Fruit fly (Drosophila melanogaster) whole organism, embryonic: ENCODE results near the gene CG12081.

Experiments used
- ATbp ChIP-seq: fragments of 200-800 bp; sonication (Bioruptor generic); optimal IDR thresholded peaks from 2 replicates; lab custom pipeline; 2017; ENCODE audit warnings: missing biosample characterization, mild to moderate bottlenecking, missing genetic modification characterization, missing genetic modification reagents
- Aef1 ChIP-seq: fragments of 200-800 bp; sonication (Bioruptor generic); IDR thresholded peaks from 3 replicates; pipeline ENCODE4 v1.3.6; 2022; ENCODE audit warnings: missing biosample characterization, missing genetic modification characterization
- Atf-2 ChIP-seq: fragments of 200-800 bp; sonication (Bioruptor generic); optimal IDR thresholded peaks from 2 replicates; lab custom pipeline; 2016; ENCODE audit warnings: missing biosample characterization, missing genetic modification characterization
- Awh ChIP-seq: fragments of 200-800 bp; sonication (Bioruptor generic); IDR thresholded peaks from 2 replicates; pipeline ENCODE4, ENCODE4 v1.3.6; 2022; ENCODE audit warnings: missing biosample characterization, missing genetic modification characterization
- B-H1 ChIP-seq: fragments of 200-800 bp; sonication (Bioruptor generic); IDR thresholded peaks from 3 replicates; pipeline ENCODE4 v1.3.6; 2022; ENCODE audit warnings: missing biosample characterization, missing genetic modification characterization
- Bgb ChIP-seq: fragments of 200-800 bp; sonication (Bioruptor generic); IDR thresholded peaks from 2 replicates; pipeline ENCODE4 v1.3.6; 2022; ENCODE audit warnings: missing biosample characterization, missing genetic modification characterization; ENCODE audit not compliant: partially characterized antibody
- CG10209 ChIP-seq: fragments of 200-800 bp; sonication (Bioruptor generic); optimal IDR thresholded peaks from 3 replicates; lab custom pipeline; 2017; ENCODE audit warnings: missing biosample characterization, mild to moderate bottlenecking, missing genetic modification characterization, missing genetic modification reagents
- CG10543 ChIP-seq: fragments of 200-800 bp; sonication (Bioruptor generic); optimal IDR thresholded peaks from 3 replicates; lab custom pipeline; 2017; ENCODE audit warnings: missing biosample characterization, mild to moderate bottlenecking, missing genetic modification characterization, moderate library complexity
- CG10654 ChIP-seq: fragments of 200-800 bp; sonication (Bioruptor generic); optimal IDR thresholded peaks from 2 replicates; lab custom pipeline; 2016; ENCODE audit warnings: missing biosample characterization, missing genetic modification characterization
- CG11093 ChIP-seq: fragments of 200-800 bp; sonication (Bioruptor generic); IDR thresholded peaks from 3 replicates; pipeline ENCODE4 v1.3.6; 2022; ENCODE audit warnings: missing biosample characterization, missing genetic modification characterization
- CG11504 ChIP-seq: fragments of 200-800 bp; sonication (Bioruptor generic); optimal IDR thresholded peaks from 3 replicates; lab custom pipeline; 2019; ENCODE audit warnings: missing biosample characterization, mild to moderate bottlenecking, missing genetic modification characterization, moderate library complexity
- CG12942 ChIP-seq: fragments of 200-800 bp; sonication (Bioruptor generic); optimal IDR thresholded peaks from 3 replicates; lab custom pipeline; 2016; ENCODE audit warnings: missing biosample characterization, missing genetic modification characterization
- CG1603 ChIP-seq: fragments of 200-800 bp; sonication (Bioruptor generic); optimal IDR thresholded peaks from 2 replicates; lab custom pipeline; 2019; ENCODE audit warnings: missing biosample characterization, mild to moderate bottlenecking, missing genetic modification characterization, moderate library complexity
- CG16815 ChIP-seq: fragments of 200-800 bp; sonication (Bioruptor generic); optimal IDR thresholded peaks from 3 replicates; lab custom pipeline; 2017; ENCODE audit warnings: missing biosample characterization, mild to moderate bottlenecking, missing genetic modification characterization
- CG17186 ChIP-seq: fragments of 200-800 bp; sonication (Bioruptor generic); optimal IDR thresholded peaks from 3 replicates; lab custom pipeline; 2017; ENCODE audit warnings: missing biosample characterization, missing genetic modification reagents, missing genetic modification characterization
- CG17385 ChIP-seq: fragments of 200-800 bp; sonication (Bioruptor generic); optimal IDR thresholded peaks from 3 replicates; lab custom pipeline; 2018; ENCODE audit warnings: missing biosample characterization, mild to moderate bottlenecking, missing genetic modification characterization
- CG18011 ChIP-seq: fragments of 200-800 bp; sonication (Bioruptor generic); optimal IDR thresholded peaks from 2 replicates; lab custom pipeline; 2017; ENCODE audit warnings: missing biosample characterization, missing genetic modification characterization, mild to moderate bottlenecking, moderate library complexity, missing genotype
- CG18476 ChIP-seq: fragments of 200-800 bp; sonication (Bioruptor generic); optimal IDR thresholded peaks from 2 replicates; lab custom pipeline; 2016; ENCODE audit warnings: missing biosample characterization, mild to moderate bottlenecking, missing genetic modification characterization
- CG30020 ChIP-seq: fragments of 200-800 bp; optimal IDR thresholded peaks from 2 replicates; lab custom pipeline; 2019; ENCODE audit warnings: missing biosample characterization, mild to moderate bottlenecking, missing genetic modification characterization, moderate library complexity
- CG32772 ChIP-seq: fragments of 200-800 bp; sonication (Bioruptor generic); IDR thresholded peaks from 2 replicates; pipeline ENCODE4 v1.3.6; 2022; ENCODE audit warnings: missing biosample characterization, missing genetic modification characterization
- CG3847 ChIP-seq: fragments of 200-800 bp; sonication (Bioruptor generic); IDR thresholded peaks from 2 replicates; pipeline ENCODE4 v1.3.6; 2022; ENCODE audit warnings: missing biosample characterization, missing genetic modification characterization
- CG6272 ChIP-seq: fragments of 200-800 bp; sonication (Bioruptor generic); IDR thresholded peaks from 2 replicates; pipeline ENCODE4 v1.3.6; 2022; ENCODE audit warnings: missing biosample characterization, missing genetic modification characterization
- CG6654 ChIP-seq: fragments of 200-800 bp; sonication (Bioruptor generic); optimal IDR thresholded peaks from 2 replicates; lab custom pipeline; 2017; ENCODE audit warnings: missing biosample characterization, mild to moderate bottlenecking, missing genetic modification characterization
- CG6689 ChIP-seq: fragments of 200-800 bp; sonication (Bioruptor generic); IDR thresholded peaks from 2 replicates; pipeline ENCODE4 v1.3.6; 2022; ENCODE audit warnings: missing biosample characterization, missing genetic modification characterization
- CG7745 ChIP-seq: fragments of 200-800 bp; sonication (Bioruptor generic); optimal IDR thresholded peaks from 2 replicates; lab custom pipeline; 2018; ENCODE audit warnings: missing biosample characterization, mild to moderate bottlenecking, missing genetic modification characterization, moderate library complexity
- CG7928 ChIP-seq: fragments of 200-800 bp; sonication (Bioruptor generic); optimal IDR thresholded peaks from 2 replicates; lab custom pipeline; 2017; ENCODE audit warnings: missing biosample characterization, mild to moderate bottlenecking, missing genetic modification characterization
- Dad ChIP-seq: fragments of 200-800 bp; sonication (Bioruptor generic); optimal IDR thresholded peaks from 3 replicates; lab custom pipeline; 2016; ENCODE audit warnings: missing biosample characterization, missing genetic modification characterization
- Ets65A ChIP-seq: fragments of 200-800 bp; sonication (Bioruptor generic); peaks from one replicate; lab custom pipeline; 2016; ENCODE audit warnings: missing biosample characterization, missing genetic modification characterization
- H2.0 ChIP-seq: fragments of 200-800 bp; sonication (Bioruptor generic); IDR thresholded peaks from 2 replicates; pipeline ENCODE4 v1.3.6; 2022; ENCODE audit warnings: missing biosample characterization, missing genetic modification characterization
- Hmr ChIP-seq: fragments of 200-800 bp; sonication (Bioruptor generic); optimal IDR thresholded peaks from 3 replicates; lab custom pipeline; 2017; ENCODE audit warnings: mild to moderate bottlenecking, missing biosample characterization, missing genetic modification reagents, missing genetic modification characterization
- Lpt ChIP-seq: fragments of >200 bp; optimal IDR thresholded peaks from 2 replicates; lab custom pipeline; 2018; ENCODE audit warnings: missing biosample characterization, missing genetic modification characterization
- Opbp ChIP-seq: fragments of 200-800 bp; sonication (Bioruptor generic); IDR thresholded peaks from 3 replicates; pipeline ENCODE4 v1.3.6; 2022; ENCODE audit warnings: missing biosample characterization, missing genetic modification characterization; ENCODE audit not compliant: partially characterized antibody
- Taf1 ChIP-seq: fragments of 200-800 bp; sonication (Bioruptor generic); IDR thresholded peaks from 2 replicates; pipeline ENCODE4 v1.3.6; 2022; ENCODE audit warnings: missing biosample characterization, missing genetic modification characterization
- ems ChIP-seq: fragments of 200-800 bp; sonication (Bioruptor generic); optimal IDR thresholded peaks from 3 replicates; lab custom pipeline; 2016; ENCODE audit warnings: missing biosample characterization, missing genetic modification characterization
- ewg ChIP-seq: fragments of 200-800 bp; sonication (Bioruptor generic); optimal IDR thresholded peaks from 3 replicates; lab custom pipeline; 2017; ENCODE audit warnings: mild to moderate bottlenecking, missing biosample characterization, missing genetic modification reagents, missing genetic modification characterization
- gce ChIP-seq: fragments of 200-800 bp; sonication (Bioruptor generic); IDR thresholded peaks from 3 replicates; pipeline ENCODE4 v1.3.6; 2022; ENCODE audit warnings: missing biosample characterization, missing genetic modification characterization
- grau ChIP-seq: fragments of 200-800 bp; optimal IDR thresholded peaks from 3 replicates; lab custom pipeline; 2019; ENCODE audit warnings: missing biosample characterization, mild to moderate bottlenecking, missing genetic modification characterization, moderate library complexity
- kni ChIP-seq: fragments of 200-800 bp; sonication (Bioruptor generic); optimal IDR thresholded peaks from 3 replicates; lab custom pipeline; 2017; ENCODE audit warnings: mild to moderate bottlenecking, missing biosample characterization, missing genetic modification reagents, missing genetic modification characterization
- nerfin-2 ChIP-seq: fragments of 200-800 bp; sonication (Bioruptor generic); IDR thresholded peaks from 2 replicates; pipeline ENCODE4 v1.3.6; 2022; ENCODE audit warnings: missing biosample characterization, missing genetic modification characterization; ENCODE audit not compliant: partially characterized antibody
- p53 ChIP-seq: fragments of 200-800 bp; sonication (Bioruptor generic); optimal IDR thresholded peaks from 2 replicates; lab custom pipeline; 2016; ENCODE audit warnings: missing biosample characterization, missing genetic modification characterization
- pzg ChIP-seq: fragments of 200-800 bp; sonication (Bioruptor generic); optimal IDR thresholded peaks from 3 replicates; lab custom pipeline; 2018; ENCODE audit warnings: missing biosample characterization, mild to moderate bottlenecking, missing genetic modification characterization, moderate library complexity
- seq ChIP-seq: fragments of 200-800 bp; sonication (Bioruptor generic); IDR thresholded peaks from 2 replicates; pipeline ENCODE4 v1.3.6; 2022; ENCODE audit warnings: missing biosample characterization, missing genetic modification characterization
- slp2 ChIP-seq: fragments of 200-800 bp; sonication (Bioruptor generic); optimal IDR thresholded peaks from 2 replicates; lab custom pipeline; 2016; ENCODE audit warnings: missing biosample characterization, missing genetic modification characterization
- sr ChIP-seq: fragments of 200-800 bp; sonication (Bioruptor generic); IDR thresholded peaks from 3 replicates; pipeline ENCODE4 v1.3.6; 2022; ENCODE audit warnings: missing biosample characterization, missing genetic modification characterization
- vnd ChIP-seq: fragments of 200-800 bp; sonication (Bioruptor generic); IDR thresholded peaks from 3 replicates; pipeline ENCODE4 v1.3.6; 2022; ENCODE audit warnings: missing biosample characterization, missing genetic modification characterization; ENCODE audit not compliant: partially characterized antibody
- vvl ChIP-seq: fragments of 200-800 bp; sonication (Bioruptor generic); IDR thresholded peaks from 2 replicates; pipeline ENCODE4 v1.3.6; 2022; ENCODE audit warnings: missing biosample characterization, missing genetic modification characterization
- wdn ChIP-seq: fragments of 200-800 bp; sonication (Bioruptor generic); IDR thresholded peaks from 2 replicates; pipeline ENCODE4 v1.3.6; 2022; ENCODE audit warnings: missing biosample characterization, missing genetic modification characterization
- zen2 ChIP-seq: fragments of 200-800 bp; sonication (Bioruptor generic); IDR thresholded peaks from 3 replicates; pipeline ENCODE4 v1.3.6; 2022; ENCODE audit warnings: missing biosample characterization, missing genetic modification characterization; ENCODE audit not compliant: partially characterized antibody

The CG12081 gene

DNA sequence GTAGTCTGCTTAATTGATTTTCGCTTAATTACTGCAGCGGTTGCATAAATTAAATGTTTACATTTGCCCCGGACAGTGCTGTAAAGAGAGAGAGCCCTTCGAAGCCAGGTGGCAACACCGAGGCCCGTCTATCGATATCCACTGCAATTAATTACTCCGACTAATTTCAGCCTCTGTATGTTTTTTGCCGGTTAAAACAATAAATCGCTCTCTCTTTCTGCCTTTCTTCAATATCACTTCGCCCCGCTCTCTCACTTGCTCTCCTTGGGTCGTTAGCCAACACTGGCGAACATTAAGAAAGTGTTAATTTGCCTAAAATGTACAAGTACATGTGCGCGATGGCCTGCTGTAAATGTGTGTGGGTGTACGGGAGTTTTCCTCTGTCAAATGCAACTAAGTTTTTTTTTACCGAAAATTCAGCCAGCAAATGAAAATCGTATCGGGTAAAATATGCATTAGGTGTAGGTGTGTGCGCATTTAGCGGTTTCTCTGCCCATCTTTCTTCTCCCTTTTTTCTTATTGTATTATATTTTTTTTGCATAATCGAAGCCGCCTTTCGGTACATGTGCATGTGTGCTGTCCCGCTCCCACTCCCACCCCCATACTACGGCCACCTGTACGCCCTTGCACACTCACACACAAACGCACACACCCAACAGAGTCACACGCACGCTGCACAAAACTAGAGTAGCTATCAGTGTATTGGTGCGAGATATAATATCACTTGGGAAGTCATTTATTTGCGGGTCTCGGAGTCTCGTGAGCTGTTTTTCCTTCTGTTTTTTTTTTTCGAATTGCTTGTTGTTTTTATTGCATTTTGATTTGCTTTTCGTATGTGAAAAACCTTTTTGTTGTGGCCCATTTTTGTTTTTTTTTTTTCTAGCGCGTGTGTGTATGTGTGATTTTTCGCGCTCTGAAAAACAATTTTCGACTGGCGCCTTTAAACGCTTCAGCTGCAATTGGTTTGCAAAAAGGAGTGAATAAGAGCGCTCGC is 26.9 kb upstream of the CG12081 start (continued):
- TF ChIP-seq CG18011 (no peak), H2.0 (GFP tag; lab: Robert Waterston, UW) (no peak), CG3847 (GFP tag; lab: Robert Waterston, UW) (0 out of 2 replicates have a peak, but pooled peaks have one; percentile 16), CG10209 (GFP tag; lab: Kevin White, UChicago) (peak; percentile 20), Ets65A (GFP tag; lab: Kevin White, UChicago) (peak; percentile 21), zen2 (GFP tag; lab: Robert Waterston, UW) (no peak), grau (no peak), CG6654 (GFP tag; lab: Kevin White, UChicago) (no peak), Taf1 (GFP tag; lab: Robert Waterston, UW) (no peak), Aef1 (no peak), CG11093 (GFP tag; lab: Robert Waterston, UW) (no peak), CG6689 (GFP tag; lab: Robert Waterston, UW) (peak; percentile 38; the same call in 1 of the 2 replicates), ATbp (GFP tag; lab: Kevin White, UChicago) (peak; percentile 23), vnd (GFP tag; lab: Robert Waterston, UW) (0 out of 3 replicates have a peak, but pooled peaks have one; percentile 45), slp2 (no peak), p53 (GFP tag; lab: Kevin White, UChicago) (no peak), ewg (GFP tag; lab: Kevin White, UChicago) (no peak), nerfin-2 (GFP tag; lab: Robert Waterston, UW) (peak; percentile 36; the same call in 1 of the 2 replicates), Dad (GFP tag; lab: Kevin White, UChicago) (peak; percentile 26), CG10543 (GFP tag; lab: Kevin White, UChicago) (peak; percentile 62), CG1603 (tag; lab: Kevin White, UChicago) (peak; percentile 69), CG17186 (GFP tag; lab: Kevin White, UChicago) (peak; percentile 19), pzg (peak; percentile 48), CG12942 (GFP tag; lab: Kevin White, UChicago) (peak; percentile 7), CG16815 (GFP tag; lab: Kevin White, UChicago) (no peak), wdn (GFP tag; lab: Robert Waterston, UW) (no peak), Bgb (GFP tag; lab: Robert Waterston, UW) (peak; percentile 41; the same call in 1 of the 2 replicates), Atf-2 (no peak), Lpt (GFP tag; lab: Kevin White, UChicago) (no peak), ems (GFP tag; lab: Kevin White, UChicago) (peak; percentile 55), CG11504 (tag; lab: Kevin White, UChicago) (no peak), CG7745 (tag; lab: Kevin White, UChicago) (peak; percentile 97), CG30020 (tag; lab: Kevin White, UChicago) (no peak), B-H1 (no peak), CG10654 (GFP tag; lab: Kevin White, UChicago) (no peak), Hmr (GFP tag; lab: Kevin White, UChicago) (peak; percentile 44), kni (GFP tag; lab: Kevin White, UChicago) (peak; percentile 62), sr (GFP tag; lab: Robert Waterston, UW) (peak; percentile 54; the same call in 1 of the 3 replicates), seq (GFP tag; lab: Robert Waterston, UW) (0 out of 2 replicates have a peak, but pooled peaks have one; percentile 29), gce (GFP tag; lab: Robert Waterston, UW) (no peak), vvl (GFP tag; lab: Robert Waterston, UW) (peak; percentile 81), CG6272 (GFP tag; lab: Robert Waterston, UW) (no peak), Awh (GFP tag; lab: Robert Waterston, UW) (no peak; the same call in 1 of the 2 replicates), Opbp (GFP tag; lab: Robert Waterston, UW) (peak; percentile 56; the same call in 1 of the 3 replicates), CG17385 (no peak), CG18476 (GFP tag; lab: Kevin White, UChicago) (peak; percentile 8), CG7928 (GFP tag; lab: Kevin White, UChicago) (no peak), CG32772 (GFP tag; lab: Robert Waterston, UW) (no peak)
